Worm (Caenorhabditis elegans): Measurements from ENCODE around the gene K02E11.10.

ce11 chrV:14279777-14280176 is 38.8 kb upstream of the K02E11.10 start, which contains the start of gene srt-33:
- TF ChIP-seq med-1 (GFP tag; optimal IDR thresholded peaks at IDR 0.05; ENCODE audit: insufficient read depth) = no peak
- no peak for TF ChIP-seq cog-1 (tag; optimal IDR thresholded peaks at IDR 0.05)
- TF ChIP-seq ref-1 (GFP tag; conservative IDR thresholded peaks at IDR 0.05) = no peak
- no peak for TF ChIP-seq flt-1 (GFP tag; IDR thresholded peaks at IDR 0.05)
- TF ChIP-seq ztf-23 (GFP tag; IDR thresholded peaks at IDR 0.05) = no peak
- TF ChIP-seq ztf-29 (GFP tag; IDR thresholded peaks at IDR 0.05) = no peak
- no peak for TF ChIP-seq klf-2 (GFP tag; conservative IDR thresholded peaks at IDR 0.05)
- TF ChIP-seq tab-1 (GFP tag; IDR thresholded peaks at IDR 0.05) = no peak
